Fruit fly (Drosophila melanogaster): ENCODE data around the gene Snx6.

Gene Snx6

DNA sequence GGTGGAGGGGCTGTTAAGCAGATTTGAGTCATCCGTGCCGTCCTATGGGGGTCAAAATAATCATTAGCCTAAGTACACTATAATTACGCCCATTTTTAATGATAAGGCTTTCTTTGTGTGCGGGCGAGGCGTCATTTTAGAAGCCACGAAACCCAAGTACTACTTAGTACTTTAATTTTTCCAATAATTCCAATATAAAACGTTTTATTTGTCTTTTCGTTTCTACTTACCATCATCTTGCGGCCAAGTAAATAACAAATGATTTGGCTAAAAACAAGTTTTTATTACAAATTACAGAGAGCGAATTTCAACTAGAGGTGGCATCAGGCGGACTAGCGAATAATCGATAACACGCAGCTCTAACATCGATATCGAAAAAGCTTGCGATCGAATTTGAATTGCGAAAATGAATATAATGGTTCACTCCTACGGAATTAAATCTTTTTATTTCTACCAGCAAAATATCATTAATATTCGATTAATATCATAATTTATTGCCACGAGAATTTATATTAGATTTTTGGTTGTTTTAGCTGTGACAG is at the start of gene Snx6:
TSS of gene Snx6 (minus strand) at position 349 of the 542 bp plus-strand sequence.
- TF ChIP-seq Sox14 (GFP tag; optimal IDR thresholded peaks at IDR 0.05) = peak; percentile 58
- no peak for TF ChIP-seq CG3032 (tag; optimal IDR thresholded peaks at IDR 0.05)
- TF ChIP-seq CG8632 (GFP tag; optimal IDR thresholded peaks at IDR 0.05) = no peak
- peak; percentile 16 for TF ChIP-seq esn (GFP tag; optimal IDR thresholded peaks at IDR 0.05)

- TF ChIP-seq salr (GFP tag; optimal IDR thresholded peaks at IDR 0.05) = no peak
Observed at dm6 chr2L:8268679-8269078, 48.1 kb upstream of the Snx6 start.

DNA sequence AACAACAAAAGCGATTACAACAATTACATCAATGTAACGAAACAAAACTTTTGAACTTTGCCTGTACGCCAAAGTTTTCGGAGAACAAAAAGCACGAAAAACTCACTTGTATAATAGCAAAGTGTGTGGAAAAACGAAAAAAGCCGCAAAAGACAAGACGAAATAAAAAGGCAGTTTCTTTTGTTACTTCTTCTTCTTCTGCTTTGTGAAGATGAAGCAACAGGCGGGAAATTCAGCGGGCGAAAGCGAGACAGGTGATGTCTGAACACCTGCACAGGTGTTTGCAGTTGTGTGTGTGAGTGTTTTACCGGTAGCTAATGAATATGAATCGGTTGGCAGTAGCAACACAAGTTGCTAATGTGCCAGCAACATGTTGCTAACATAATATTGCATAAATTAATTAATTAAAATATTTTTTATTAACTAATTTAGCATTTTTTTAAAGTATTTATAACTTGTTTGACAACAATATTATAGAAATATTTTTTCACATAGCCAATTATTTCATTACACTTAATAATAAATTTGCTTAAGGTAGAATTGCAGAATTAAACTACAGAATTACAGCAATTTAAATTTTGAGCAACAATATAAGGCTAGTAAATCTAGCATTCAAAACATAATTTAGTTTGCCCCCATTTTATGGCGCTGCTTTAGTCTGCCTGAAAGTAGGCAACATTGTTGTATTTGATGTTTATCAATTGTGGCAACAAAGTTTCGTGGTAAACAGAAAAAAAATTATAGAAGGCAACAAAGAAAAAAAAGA is 46.3 kb upstream of the Snx6 start:
- TF ChIP-seq cyc (GFP tag; optimal IDR thresholded peaks at IDR 0.05) = no peak
- peak; percentile 14 for TF ChIP-seq dsx (GFP tag; optimal IDR thresholded peaks at IDR 0.05; ENCODE audit: poor library complexity, severe bottlenecking)
- TF ChIP-seq CG6163 (GFP tag; IDR thresholded peaks at IDR 0.05) = peak; percentile 39; the same call in 2 of the 3 replicates
- TF ChIP-seq CG8319 (GFP tag; optimal IDR thresholded peaks at IDR 0.05) = no peak

DNA sequence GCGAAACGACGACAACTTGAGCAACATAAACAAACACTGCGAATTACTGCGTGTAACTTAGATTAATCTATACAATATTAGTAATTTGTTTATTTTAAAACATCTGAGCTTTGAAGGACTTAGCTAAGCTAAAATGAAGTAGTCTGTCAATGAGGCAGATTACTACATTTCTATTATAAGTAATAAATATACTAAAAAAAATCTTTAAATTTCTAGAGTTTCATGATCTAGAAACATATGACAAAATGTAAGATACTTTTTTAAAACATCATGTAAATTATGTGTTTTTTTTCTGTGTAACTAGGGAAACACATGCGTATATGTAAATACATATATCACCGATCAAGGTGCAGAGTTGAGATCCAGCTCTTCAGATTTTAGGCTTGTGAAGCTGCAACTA is 45.6 kb upstream of the Snx6 start:
- TF ChIP-seq CG11762 (GFP tag; optimal IDR thresholded peaks at IDR 0.05; ENCODE audit: insufficient read depth) (peak; percentile 76), CG11902 (GFP tag; optimal IDR thresholded peaks at IDR 0.05) (peak; percentile 40), Ets96B (tag; optimal IDR thresholded peaks at IDR 0.05) (peak; percentile 57), Hr4 (GFP tag; optimal IDR thresholded peaks at IDR 0.05) (peak; percentile 54), dsx (GFP tag; optimal IDR thresholded peaks at IDR 0.05; ENCODE audit: poor library complexity, severe bottlenecking) (peak; percentile 82), CG34406 (GFP tag; optimal IDR thresholded peaks at IDR 0.05) (peak; percentile 80), CG6854 (GFP tag; optimal IDR thresholded peaks at IDR 0.05) (no peak), spab (GFP tag; optimal IDR thresholded peaks at IDR 0.05) (peak; percentile 74), Hr38 (GFP tag; optimal IDR thresholded peaks at IDR 0.05) (no peak), CG10631 (GFP tag; optimal IDR thresholded peaks at IDR 0.05) (peak; percentile 81), Sox102F (GFP tag; optimal IDR thresholded peaks at IDR 0.05) (no peak), Gug (GFP tag; IDR thresholded peaks at IDR 0.05) (peak; percentile 50; the same call in 1 of the 2 replicates), CG7368 (GFP tag; optimal IDR thresholded peaks at IDR 0.05) (peak; percentile 53), OdsH (GFP tag; optimal IDR thresholded peaks at IDR 0.05) (peak; percentile 83), Eip78C (GFP tag) (peak; percentile 93), fd59A (GFP tag; optimal IDR thresholded peaks at IDR 0.05) (peak; percentile 68), Eip75B (GFP tag; optimal IDR thresholded peaks at IDR 0.05) (no peak), CG8119 (GFP tag; IDR thresholded peaks at IDR 0.05) (peak; percentile 92), CG6276 (GFP tag; optimal IDR thresholded peaks at IDR 0.05) (peak; percentile 84), CG9139 (GFP tag; optimal IDR thresholded peaks at IDR 0.05) (peak; percentile 81), topi (GFP tag; optimal IDR thresholded peaks at IDR 0.05) (peak; percentile 49), Lpt (GFP tag; optimal IDR thresholded peaks at IDR 0.05) (peak; percentile 22), CG6792 (GFP tag; optimal IDR thresholded peaks at IDR 0.05) (peak; percentile 66), acj6 (GFP tag; optimal IDR thresholded peaks at IDR 0.05) (peak; percentile 49), CG8632 (GFP tag; optimal IDR thresholded peaks at IDR 0.05) (peak; percentile 67), CG6808 (GFP tag; optimal IDR thresholded peaks at IDR 0.05) (peak; percentile 83), dac (GFP tag; optimal IDR thresholded peaks at IDR 0.05) (peak; percentile 0), fd85E (GFP tag; optimal IDR thresholded peaks at IDR 0.05) (no peak), ss (GFP tag; optimal IDR thresholded peaks at IDR 0.05) (peak; percentile 78 to 87), net (GFP tag; optimal IDR thresholded peaks at IDR 0.05) (peak; percentile 83), achi (GFP tag; optimal IDR thresholded peaks at IDR 0.05) (peak; percentile 80), CG32006 (GFP tag; optimal IDR thresholded peaks at IDR 0.05) (peak; percentile 83), vri (GFP tag; optimal IDR thresholded peaks at IDR 0.05) (no peak), CG8319 (GFP tag; optimal IDR thresholded peaks at IDR 0.05) (peak; percentile 53), fkh (GFP tag; optimal IDR thresholded peaks at IDR 0.05) (no peak), Hr39 (GFP tag; optimal IDR thresholded peaks at IDR 0.05) (no peak), Sox15 (GFP tag; optimal IDR thresholded peaks at IDR 0.05) (peak; percentile 53)

Measured in whole organism, prepupa.